Worm (Caenorhabditis elegans) whole organism, early embryonic: ENCODE results near the gene R05D8.7.

ENCODE experiments used
- B0310.2 ChIP-seq: sonication (generic microtip); optimal IDR thresholded peaks from 2 replicates; lab custom pipeline; 2016; ENCODE audit warnings: mild to moderate bottlenecking, missing genetic modification characterization, missing compliant biosample characterization
- F13C5.2 ChIP-seq: sonication (generic microtip); optimal IDR thresholded peaks from 2 replicates; lab custom pipeline; 2017; ENCODE audit warnings: mild to moderate bottlenecking, missing genetic modification characterization, inconsistent platforms, missing compliant biosample characterization
- aly-1 ChIP-seq: sonication (generic microtip); optimal IDR thresholded peaks from 2 replicates; lab custom pipeline; 2016; ENCODE audit warnings: missing genetic modification characterization, missing compliant biosample characterization
- ama-1 ChIP-seq: fragments of 150-350 bp; optimal IDR thresholded peaks from 2 replicates; lab custom pipeline; 2014
- ceh-13 ChIP-seq: fragments of 200-800 bp; sonication (Bioruptor generic); optimal IDR thresholded peaks from 2 replicates; lab custom pipeline; 2018; ENCODE audit warnings: mild to moderate bottlenecking, missing genetic modification characterization, missing compliant biosample characterization
- ceh-36 ChIP-seq: sonication (generic microtip); optimal IDR thresholded peaks from 2 replicates; lab custom pipeline; 2016; ENCODE audit warnings: missing genetic modification characterization, inconsistent platforms, missing compliant biosample characterization
- ets-7 ChIP-seq: sonication (generic microtip); optimal IDR thresholded peaks from 2 replicates; lab custom pipeline; 2016; ENCODE audit warnings: missing genotype, missing genetic modification characterization, missing compliant biosample characterization
- flt-1 ChIP-seq: fragments of 200-800 bp; sonication (Bioruptor generic); IDR thresholded peaks from 2 replicates; pipeline ENCODE4 v1.3.6; 2022; ENCODE audit warnings: missing genetic modification characterization, missing compliant biosample characterization
- hmbx-1 ChIP-seq: sonication (generic microtip); optimal IDR thresholded peaks from 2 replicates; lab custom pipeline; 2016; ENCODE audit warnings: mild to moderate bottlenecking, missing genetic modification characterization, missing compliant biosample characterization
- hmg-4 ChIP-seq: fragments of 200-800 bp; sonication (Bioruptor generic); optimal IDR thresholded peaks from 2 replicates; lab custom pipeline; 2018; ENCODE audit warnings: mild to moderate bottlenecking, missing genetic modification characterization, missing compliant biosample characterization
- hnd-1 ChIP-seq: sonication (generic microtip); optimal IDR thresholded peaks from 2 replicates; lab custom pipeline; 2016; ENCODE audit warnings: missing genetic modification characterization, missing compliant biosample characterization
- pes-1 ChIP-seq: fragments of 200-800 bp; sonication (Bioruptor generic); IDR thresholded peaks from 2 replicates; pipeline ENCODE4 v1.3.6; 2022; ENCODE audit warnings: missing genetic modification reagents, missing genetic modification characterization, missing compliant biosample characterization
- scrt-1 ChIP-seq: fragments of 200-800 bp; sonication (Bioruptor generic); IDR thresholded peaks from 2 replicates; pipeline ENCODE4 v1.3.6; 2022; ENCODE audit warnings: missing genetic modification characterization, missing compliant biosample characterization
- sea-1 ChIP-seq: fragments of 200-800 bp; sonication (Bioruptor generic); conservative IDR thresholded peaks from 2 replicates; pipeline ENCODE4 v1.3.6; 2022; ENCODE audit warnings: missing genetic modification characterization, missing compliant biosample characterization
- tbx-11 ChIP-seq: fragments of 200-800 bp; sonication (Bioruptor generic); IDR thresholded peaks from 2 replicates; pipeline ENCODE4 v1.3.6; 2022; ENCODE audit warnings: missing genetic modification characterization, missing compliant biosample characterization
- tbx-37 ChIP-seq: fragments of 200-800 bp; sonication (Bioruptor generic); conservative IDR thresholded peaks from 2 replicates; pipeline ENCODE4 v1.3.6; 2022; ENCODE audit warnings: missing genetic modification reagents, missing genetic modification characterization, missing compliant biosample characterization
- tra-4 ChIP-seq: sonication (generic microtip); optimal IDR thresholded peaks from 2 replicates; lab custom pipeline; 2017; ENCODE audit warnings: missing genetic modification characterization, missing compliant biosample characterization

R05D8.7 gene

DNA sequence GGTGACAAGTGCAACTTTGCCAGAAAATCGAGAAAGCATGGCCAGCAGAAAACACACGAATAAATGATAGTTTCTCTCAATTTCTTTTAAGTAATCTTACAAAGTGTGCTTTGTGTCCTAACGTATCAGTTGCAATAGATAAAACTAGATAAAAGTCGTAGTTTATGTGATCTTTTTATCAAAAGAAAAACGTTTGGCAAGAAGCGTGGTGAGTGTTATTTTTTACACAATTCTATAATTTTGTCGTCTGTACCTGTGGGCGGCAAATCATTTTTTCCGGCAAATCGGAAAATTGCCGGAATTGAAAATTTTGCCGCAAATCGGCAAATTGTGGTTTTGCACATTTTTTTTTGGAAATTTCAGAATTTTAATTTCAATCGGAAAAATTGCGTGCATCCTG, 4.5 kb upstream of the R05D8.7 start, which contains the start of gene R05D8.9:
Gene R05D8.9 (minus strand): TSS at position 101 of the 400 bp plus-strand sequence.
- no peak for TF ChIP-seq tbx-37 (GFP tag; lab: Robert Waterston, UW)
- TF ChIP-seq scrt-1 = no peak
- TF ChIP-seq ama-1 (lab: Kevin White, UChicago) = no peak
- no peak for TF ChIP-seq flt-1
- no peak for TF ChIP-seq sea-1 (GFP tag; lab: Robert Waterston, UW)

- no peak for TF ChIP-seq ets-7
Measured at ce11 chrV:2765052-2765451, 2.0 kb upstream of the R05D8.7 start, which contains the start of gene dhs-14. dhs-14 (minus strand) TSS chrV:2765200.

DNA sequence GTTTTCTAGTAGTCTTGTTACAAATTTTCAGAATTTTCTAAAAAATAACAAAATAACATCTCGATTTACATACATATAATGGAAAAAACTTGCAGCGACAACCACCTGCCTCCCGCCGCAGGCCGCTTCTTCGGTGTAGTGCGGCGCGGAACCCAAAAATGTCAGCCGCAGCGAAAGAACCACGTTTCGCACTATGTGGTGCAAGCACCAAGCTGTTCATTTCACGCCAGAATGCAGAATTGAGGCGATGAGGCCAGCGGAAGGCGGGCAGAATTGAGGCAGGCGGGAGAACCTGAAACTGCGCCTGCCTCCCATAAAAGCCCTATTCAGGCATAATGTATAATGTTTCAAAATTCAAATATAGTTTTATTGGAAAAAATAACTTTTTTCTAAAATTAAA, 1.5 kb downstream of the R05D8.7 start:
- TF ChIP-seq hmbx-1 (tag; lab: Kevin White, UChicago) (no peak), flt-1 (no peak), tbx-11 (GFP tag; lab: Robert Waterston, UW) (0 out of 2 replicates have a peak, but pooled peaks have one; percentile 35), tra-4 (tag; lab: Kevin White, UChicago) (no peak), aly-1 (tag; lab: Kevin White, UChicago) (no peak), ama-1 (lab: Kevin White, UChicago) (no peak)

DNA sequence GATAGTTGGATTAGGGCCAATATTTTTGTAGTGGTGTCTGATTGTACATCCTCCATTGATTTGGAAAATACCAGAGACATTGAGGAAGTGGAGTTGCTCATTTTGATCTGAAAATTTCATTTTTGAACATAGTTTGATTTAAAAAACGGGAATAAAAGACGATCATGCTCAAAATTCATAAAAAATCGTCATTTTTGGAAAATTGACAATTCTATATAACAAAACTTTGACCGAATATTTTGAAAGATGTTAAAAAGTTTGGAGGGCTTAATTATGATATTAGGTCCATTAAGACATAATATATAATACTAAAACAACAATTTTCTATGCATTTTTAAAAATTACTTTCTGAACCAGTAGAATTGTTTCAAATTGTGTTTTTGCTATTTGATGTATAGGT, 3.6 kb downstream of the R05D8.7 start, which contains the start of gene srg-58:
Gene srg-58 (minus strand): TSS at position 101 of the 400 bp plus-strand sequence.
- no peak for TF ChIP-seq F13C5.2
- no peak for TF ChIP-seq tbx-11 (GFP tag; lab: Robert Waterston, UW)
- TF ChIP-seq ceh-36 (tag; lab: Kevin White, UChicago) = no peak
- TF ChIP-seq ceh-13 (GFP tag; lab: Kevin White, UChicago) = no peak
- no peak for TF ChIP-seq sea-1 (GFP tag; lab: Robert Waterston, UW)
- TF ChIP-seq hmbx-1 (tag; lab: Kevin White, UChicago) = no peak
- TF ChIP-seq pes-1 (GFP tag; lab: Robert Waterston, UW) = no peak

ce11 chrV:2758437-2758836, 4.6 kb downstream of the R05D8.7 start:
- TF ChIP-seq F13C5.2 (no peak), ets-7 (no peak), hmg-4 (no peak), hmbx-1 (tag; lab: Kevin White, UChicago) (no peak), sea-1 (GFP tag; lab: Robert Waterston, UW) (no peak)

DNA sequence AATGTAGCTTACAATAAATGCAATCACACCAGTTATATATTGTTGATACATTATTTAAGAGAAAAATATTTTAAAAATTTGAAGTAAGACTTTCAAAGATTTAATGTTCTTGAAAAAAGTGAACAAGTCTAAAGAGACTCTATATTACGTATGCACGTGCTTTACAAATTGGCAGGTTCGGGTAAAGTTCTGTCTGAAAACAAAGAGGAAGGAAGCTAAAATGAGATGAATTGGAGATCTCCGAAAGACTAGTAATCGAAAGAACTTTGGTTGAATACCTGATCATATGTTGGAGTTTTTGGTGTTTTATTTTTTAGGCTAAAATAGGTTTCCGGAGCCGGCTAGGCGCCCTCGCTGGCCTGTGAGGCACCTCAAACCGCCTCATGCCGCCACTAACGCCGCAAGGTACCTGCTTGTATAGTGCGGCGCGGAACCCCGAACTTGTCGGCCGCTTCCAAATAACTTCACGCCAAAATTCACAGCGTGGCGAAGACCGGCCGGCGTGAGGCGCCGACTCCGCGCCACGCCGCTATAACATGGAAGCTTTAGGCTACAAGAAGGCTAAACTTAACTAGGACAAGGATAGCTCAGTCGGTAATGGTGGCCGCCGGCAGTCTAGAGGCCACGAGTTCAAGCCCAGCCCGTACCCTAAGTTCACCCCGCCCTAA, 5.6 kb downstream of the R05D8.7 start, which contains the start of gene srx-28:
Gene srx-28 (minus strand): TSS at position 51 of the 668 bp plus-strand sequence.
- TF ChIP-seq ceh-13 (GFP tag; lab: Kevin White, UChicago) (no peak), B0310.2 (tag; lab: Kevin White, UChicago) (no peak), ama-1 (lab: Kevin White, UChicago) (no peak), sea-1 (GFP tag; lab: Robert Waterston, UW) (no peak), aly-1 (tag; lab: Kevin White, UChicago) (no peak), hmg-4 (no peak), scrt-1 (no peak), tra-4 (tag; lab: Kevin White, UChicago) (no peak), hnd-1 (no peak), F13C5.2 (no peak), ets-7 (no peak), flt-1 (no peak), tbx-37 (GFP tag; lab: Robert Waterston, UW) (no peak), ceh-36 (tag; lab: Kevin White, UChicago) (no peak), hmbx-1 (tag; lab: Kevin White, UChicago) (no peak), tbx-11 (GFP tag; lab: Robert Waterston, UW) (no peak), pes-1 (GFP tag; lab: Robert Waterston, UW) (no peak)

DNA sequence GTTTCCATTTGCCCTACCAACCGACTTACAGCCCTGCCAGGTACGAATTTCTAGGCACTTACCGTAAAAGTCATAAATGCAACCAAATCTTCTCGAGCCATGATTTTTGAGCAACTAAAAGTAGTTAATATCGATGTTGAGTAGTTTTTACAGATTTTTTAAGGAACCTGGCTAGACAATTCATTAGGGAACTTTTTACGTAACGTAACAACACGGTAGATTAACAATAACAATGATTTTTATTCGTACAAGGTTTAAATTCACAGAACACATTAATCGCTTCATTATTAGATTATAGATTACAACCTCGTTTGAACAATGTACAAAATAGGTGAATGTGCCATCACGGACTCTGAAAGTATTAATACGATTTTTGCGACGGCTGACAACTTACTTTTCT, 10.0 kb downstream of the R05D8.7 start, which contains the start of gene srx-26:
Gene srx-26 (minus strand): TSS at position 101 of the 400 bp plus-strand sequence.
- TF ChIP-seq B0310.2 (tag; lab: Kevin White, UChicago) = no peak
- TF ChIP-seq sea-1 (GFP tag; lab: Robert Waterston, UW) = no peak
- TF ChIP-seq hmg-4 = no peak
- TF ChIP-seq F13C5.2 = no peak
- TF ChIP-seq aly-1 (tag; lab: Kevin White, UChicago) = no peak
- TF ChIP-seq hmbx-1 (tag; lab: Kevin White, UChicago) = no peak
- no peak for TF ChIP-seq tra-4 (tag; lab: Kevin White, UChicago)
- TF ChIP-seq ets-7 = no peak
- no peak for TF ChIP-seq tbx-37 (GFP tag; lab: Robert Waterston, UW)
- TF ChIP-seq tbx-11 (GFP tag; lab: Robert Waterston, UW) = no peak
- TF ChIP-seq scrt-1 = no peak
- no peak for TF ChIP-seq ama-1 (lab: Kevin White, UChicago)
- TF ChIP-seq ceh-36 (tag; lab: Kevin White, UChicago) = no peak
- no peak for TF ChIP-seq pes-1 (GFP tag; lab: Robert Waterston, UW)
- no peak for TF ChIP-seq flt-1
- no peak for TF ChIP-seq ceh-13 (GFP tag; lab: Kevin White, UChicago)
- no peak for TF ChIP-seq hnd-1

DNA sequence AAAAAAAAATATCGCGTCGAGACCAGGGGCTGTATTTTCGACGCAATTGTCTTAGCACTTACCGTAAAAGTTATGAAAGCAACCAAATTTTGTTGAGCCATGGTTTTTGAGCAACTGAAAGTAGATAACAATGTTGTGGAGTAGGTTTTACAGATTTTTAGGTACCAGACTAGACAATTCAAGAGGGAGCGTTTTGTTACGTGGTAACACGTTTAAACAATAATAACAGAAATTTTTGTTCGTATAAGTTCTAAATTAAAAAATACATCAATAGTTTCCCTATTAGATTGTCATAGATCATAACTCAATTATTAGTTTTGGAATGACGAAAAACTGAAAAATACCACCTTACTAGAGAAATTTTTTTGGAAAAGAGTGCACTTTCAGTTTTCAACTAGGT, 13.0 kb downstream of the R05D8.7 start, which contains the start of gene srx-24:
Gene srx-24 (minus strand): TSS at position 101 of the 400 bp plus-strand sequence.
- TF ChIP-seq ama-1 (lab: Kevin White, UChicago) (no peak), ceh-36 (tag; lab: Kevin White, UChicago) (no peak), hmg-4 (no peak), flt-1 (no peak), aly-1 (tag; lab: Kevin White, UChicago) (no peak), ets-7 (no peak), B0310.2 (tag; lab: Kevin White, UChicago) (no peak), scrt-1 (no peak), ceh-13 (GFP tag; lab: Kevin White, UChicago) (no peak), tra-4 (tag; lab: Kevin White, UChicago) (no peak), F13C5.2 (no peak), sea-1 (GFP tag; lab: Robert Waterston, UW) (no peak), hnd-1 (no peak), hmbx-1 (tag; lab: Kevin White, UChicago) (no peak), tbx-37 (GFP tag; lab: Robert Waterston, UW) (no peak), pes-1 (GFP tag; lab: Robert Waterston, UW) (no peak), tbx-11 (GFP tag; lab: Robert Waterston, UW) (no peak)
